Fruit fly (Drosophila melanogaster) whole organism, wandering third instar larva: ENCODE data around the gene Klf15.

Experiments used
- CrebA ChIP-seq: fragments of 200-800 bp; sonication (Bioruptor generic); optimal IDR thresholded peaks from 2 replicates; lab custom pipeline; 2016; ENCODE audit warnings: missing biosample characterization, mild to moderate bottlenecking, missing genetic modification characterization, borderline replicate concordance
- Dfd ChIP-seq: fragments of >200 bp; optimal IDR thresholded peaks from 2 replicates; lab custom pipeline; 2017; ENCODE audit warnings: missing biosample characterization, missing genetic modification characterization
- Hr78 ChIP-seq: fragments of >200 bp; optimal IDR thresholded peaks from 2 replicates; lab custom pipeline; 2017; ENCODE audit warnings: missing biosample characterization, missing genetic modification characterization
- OdsH ChIP-seq: fragments of 200-800 bp; sonication (Bioruptor generic); optimal IDR thresholded peaks from 2 replicates; lab custom pipeline; 2016; ENCODE audit warnings: missing biosample characterization, mild to moderate bottlenecking, missing genetic modification characterization
- h ChIP-seq: fragments of 200-800 bp; sonication (Bioruptor generic); optimal IDR thresholded peaks from 3 replicates; lab custom pipeline; 2016; ENCODE audit warnings: missing biosample characterization, mild to moderate bottlenecking, missing genetic modification characterization
- pan ChIP-seq: fragments of >200 bp; optimal IDR thresholded peaks from 2 replicates; lab custom pipeline; 2017
- sv ChIP-seq: fragments of 200-800 bp; sonication (Bioruptor generic); optimal IDR thresholded peaks from 3 replicates; lab custom pipeline; 2016; ENCODE audit warnings: missing biosample characterization, missing genetic modification characterization

DNA sequence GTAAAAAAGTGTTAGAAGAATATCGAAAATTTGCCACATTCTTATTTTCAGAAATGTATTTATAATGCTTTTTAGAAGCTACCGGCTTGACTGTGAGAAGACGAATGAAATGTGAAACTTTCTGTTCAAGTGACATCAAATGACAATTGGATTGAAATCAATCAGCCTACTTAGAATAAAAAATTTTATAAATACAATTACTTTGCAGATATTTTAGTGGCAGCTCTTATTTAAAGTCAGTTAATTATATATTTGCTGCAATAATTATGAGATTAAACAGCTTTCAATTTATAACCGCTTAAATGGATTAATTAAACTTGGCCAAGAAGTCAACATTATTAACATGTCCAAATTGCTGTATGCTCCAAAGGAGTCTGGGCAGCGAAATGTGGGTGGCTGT is 5.9 kb upstream of the Klf15 start, which contains the start of gene CG2871:
- TF ChIP-seq CrebA (GFP tag; lab: Kevin White, UChicago) (no peak), h (GFP tag; lab: Kevin White, UChicago) (no peak), Hr78 (GFP tag; lab: Kevin White, UChicago) (no peak), sv (GFP tag; lab: Kevin White, UChicago) (no peak), Dfd (no peak), pan (lab: Kevin White, UChicago) (no peak), OdsH (GFP tag; lab: Kevin White, UChicago) (no peak)
